Fruit fly (Drosophila melanogaster): ENCODE results near the gene I-t.

Gene I-t

dm6 chr3R:11665925-11666687 is 37.7 kb upstream of the I-t start (continued):
- peak; percentile 42 for TF ChIP-seq lab (GFP tag; optimal IDR thresholded peaks at IDR 0.05)
- TF ChIP-seq dmrt11E (tag; optimal IDR thresholded peaks at IDR 0.05) = no peak
- TF ChIP-seq crol (GFP tag; IDR thresholded peaks at IDR 0.05) = no peak
- TF ChIP-seq toy (GFP tag; IDR thresholded peaks at IDR 0.05) = no peak
- peak; percentile 39 for TF ChIP-seq Fer1 (GFP tag; optimal IDR thresholded peaks at IDR 0.05)
- TF ChIP-seq CG10979 (tag; optimal IDR thresholded peaks at IDR 0.05) = no peak
- no peak for TF ChIP-seq tin (GFP tag; optimal IDR thresholded peaks at IDR 0.05)
- no peak for TF ChIP-seq dan (GFP tag; IDR thresholded peaks at IDR 0.05)
- no peak for TF ChIP-seq CG6854 (GFP tag; optimal IDR thresholded peaks at IDR 0.05)
- peak; percentile 11 for TF ChIP-seq CG13894 (tag; optimal IDR thresholded peaks at IDR 0.05)
- TF ChIP-seq pros (GFP tag; optimal IDR thresholded peaks at IDR 0.05) = peak; percentile 39
- no peak for TF ChIP-seq lmd (GFP tag; IDR thresholded peaks at IDR 0.05)
- TF ChIP-seq inv (GFP tag; IDR thresholded peaks at IDR 0.05; ENCODE audit: partially characterized antibody) = no peak

dm6 chr3R:11669017-11669953 is 34.5 kb upstream of the I-t start:
- TF ChIP-seq cg (GFP tag; optimal IDR thresholded peaks at IDR 0.05) (peak; percentile 6), cwo (GFP tag; optimal IDR thresholded peaks at IDR 0.05) (peak; percentile 6), CG17612 (GFP tag; IDR thresholded peaks at IDR 0.05) (no peak), Aef1 (GFP tag; IDR thresholded peaks at IDR 0.05) (no peak), sens-2 (GFP tag; IDR thresholded peaks at IDR 0.05) (no peak), CG9876 (GFP tag; optimal IDR thresholded peaks at IDR 0.05) (no peak), CG11723 (GFP tag; optimal IDR thresholded peaks at IDR 0.05) (no peak), CG16813 (GFP tag; IDR thresholded peaks at IDR 0.05; ENCODE audit: partially characterized antibody) (0 out of 3 replicates have a peak, but pooled peaks have one; percentile 10), stwl (tag; optimal IDR thresholded peaks at IDR 0.05) (no peak), CG10543 (GFP tag; optimal IDR thresholded peaks at IDR 0.05) (peak; percentile 23), CG9437 (GFP tag; optimal IDR thresholded peaks at IDR 0.05) (no peak), ssp (GFP tag; IDR thresholded peaks at IDR 0.05) (no peak), CG1024 (GFP tag; IDR thresholded peaks at IDR 0.05) (no peak), bcd (GFP tag; optimal IDR thresholded peaks at IDR 0.05) (no peak), CG18476 (GFP tag; optimal IDR thresholded peaks at IDR 0.05) (peak; percentile 99), crp (GFP tag; optimal IDR thresholded peaks at IDR 0.05) (peak in 1 of 2 experiments; percentile 19), row (GFP tag; IDR thresholded peaks at IDR 0.05) (0 out of 3 replicates have a peak, but pooled peaks have one; percentile 7), CG11504 (tag; optimal IDR thresholded peaks at IDR 0.05) (peak; percentile 99), CG3995 (GFP tag; optimal IDR thresholded peaks at IDR 0.05) (peak; percentile 88), Deaf1 (tag; optimal IDR thresholded peaks at IDR 0.05) (peak; percentile 83), CG10147 (GFP tag; optimal IDR thresholded peaks at IDR 0.05) (no peak), Hr39 (optimal IDR thresholded peaks at IDR 0.05) (no peak), Doc3 (GFP tag; IDR thresholded peaks at IDR 0.05; ENCODE audit: partially characterized antibody) (0 out of 3 replicates have a peak, but pooled peaks have one; percentile 31), lab (GFP tag; optimal IDR thresholded peaks at IDR 0.05) (peak; percentile 6), CG6175 (GFP tag; IDR thresholded peaks at IDR 0.05) (peak; percentile 71), aop (GFP tag; IDR thresholded peaks at IDR 0.05) (no peak), CG14965 (GFP tag; optimal IDR thresholded peaks at IDR 0.05; ENCODE audit: borderline replicate concordance) (no peak), pum (GFP tag; optimal IDR thresholded peaks at IDR 0.05) (no peak), Eip74EF (GFP tag; optimal IDR thresholded peaks at IDR 0.05) (no peak), run (tag; optimal IDR thresholded peaks at IDR 0.05) (no peak), hb (GFP tag; IDR thresholded peaks at IDR 0.05; ENCODE audit: partially characterized antibody) (no peak), sug (tag; optimal IDR thresholded peaks at IDR 0.05) (peak; percentile 36), Atf6 (GFP tag; IDR thresholded peaks at IDR 0.05) (0 out of 2 replicates have a peak, but pooled peaks have one; percentile 14), CG13894 (tag; optimal IDR thresholded peaks at IDR 0.05) (no peak)
